Fruit fly (Drosophila melanogaster): ENCODE data around the gene Hsp27.

Hsp27 gene

dm6 chr3L:9426656-9427294 lies 42.9 kb downstream of the Hsp27 start, which contains the start of the genes Atat and Shc (continued):
- TF ChIP-seq gro (GFP tag; optimal IDR thresholded peaks at IDR 0.05) (peak; percentile 99), trh (GFP tag; optimal IDR thresholded peaks at IDR 0.05) (peak; percentile 99), CG7786 (GFP tag; optimal IDR thresholded peaks at IDR 0.05) (peak; percentile 100), kay (GFP tag; optimal IDR thresholded peaks at IDR 0.05) (peak; percentile 99), sqz (GFP tag; optimal IDR thresholded peaks at IDR 0.05) (peak; percentile 74), gcm (GFP tag; optimal IDR thresholded peaks at IDR 0.05) (peak; percentile 92), Side (GFP tag; optimal IDR thresholded peaks at IDR 0.05) (peak; percentile 99), Asciz (GFP tag; optimal IDR thresholded peaks at IDR 0.05) (peak; percentile 92), tap (tag; optimal IDR thresholded peaks at IDR 0.05) (peak; percentile 95), Vsx1 (GFP tag; optimal IDR thresholded peaks at IDR 0.05) (peak; percentile 92), prd (optimal IDR thresholded peaks at IDR 0.05) (no peak), prd (GFP tag; IDR thresholded peaks at IDR 0.05) (peak; percentile 100), CG2889 (GFP tag; IDR thresholded peaks at IDR 0.05) (peak; percentile 100), CG17328 (GFP tag; IDR thresholded peaks at IDR 0.05) (peak; percentile 99), sob (GFP tag; IDR thresholded peaks at IDR 0.05) (peak; percentile 100), aop (GFP tag; IDR thresholded peaks at IDR 0.05) (peak; percentile 98), gem (tag; optimal IDR thresholded peaks at IDR 0.05) (peak; percentile 99), CG5180 (GFP tag; optimal IDR thresholded peaks at IDR 0.05) (peak; percentile 83), CG3847 (GFP tag; IDR thresholded peaks at IDR 0.05) (peak; percentile 100), jumu (GFP tag; optimal IDR thresholded peaks at IDR 0.05) (peak; percentile 100), grau (tag; optimal IDR thresholded peaks at IDR 0.05) (peak; percentile 98), shn (GFP tag; optimal IDR thresholded peaks at IDR 0.05) (peak; percentile 100), CG9876 (GFP tag; optimal IDR thresholded peaks at IDR 0.05) (peak; percentile 100), CG16779 (GFP tag; IDR thresholded peaks at IDR 0.05) (peak; percentile 98), danr (GFP tag; IDR thresholded peaks at IDR 0.05) (peak; percentile 99), jigr1 (GFP tag; IDR thresholded peaks at IDR 0.05) (peak; percentile 100), Sry-β (GFP tag; optimal IDR thresholded peaks at IDR 0.05) (peak; percentile 61), CG18262 (tag; optimal IDR thresholded peaks at IDR 0.05) (peak; percentile 96), crp (GFP tag; optimal IDR thresholded peaks at IDR 0.05) (peak in 1 of 2 experiments; percentile 77), D (optimal IDR thresholded peaks at IDR 0.05) (no peak), D (GFP tag; optimal IDR thresholded peaks at IDR 0.05) (peak; percentile 97), Meics (GFP tag; optimal IDR thresholded peaks at IDR 0.05) (peak; percentile 99), CrebB (tag; optimal IDR thresholded peaks at IDR 0.05) (peak; percentile 97), ERR (GFP tag; optimal IDR thresholded peaks at IDR 0.05) (peak; percentile 99), Dip2 (GFP tag; IDR thresholded peaks at IDR 0.05) (peak; percentile 83), tin (GFP tag; optimal IDR thresholded peaks at IDR 0.05) (peak; percentile 100), nerfin-2 (GFP tag; IDR thresholded peaks at IDR 0.05; ENCODE audit: partially characterized antibody) (peak; percentile 77), CTCF (GFP tag; optimal IDR thresholded peaks at IDR 0.05) (peak; percentile 62), tna (GFP tag; IDR thresholded peaks at IDR 0.05; ENCODE audit: partially characterized antibody) (peak; percentile 80; the same call in 1 of the 2 replicates), CG31388 (GFP tag; optimal IDR thresholded peaks at IDR 0.05) (peak; percentile 98), Sry-δ (GFP tag; optimal IDR thresholded peaks at IDR 0.05) (peak; percentile 100), Bteb2 (GFP tag; optimal IDR thresholded peaks at IDR 0.05) (peak; percentile 99), CG11456 (GFP tag; IDR thresholded peaks at IDR 0.05) (peak; percentile 100), CG10274 (GFP tag; optimal IDR thresholded peaks at IDR 0.05) (peak; percentile 95), CG17385 (GFP tag; optimal IDR thresholded peaks at IDR 0.05) (peak; percentile 95), CG9437 (GFP tag; optimal IDR thresholded peaks at IDR 0.05) (peak; percentile 77), CG1024 (GFP tag; IDR thresholded peaks at IDR 0.05) (peak; percentile 96), CG1233 (GFP tag; optimal IDR thresholded peaks at IDR 0.05) (peak; percentile 98), CG15696 (tag; optimal IDR thresholded peaks at IDR 0.05) (peak; percentile 99), TFAM (GFP tag; optimal IDR thresholded peaks at IDR 0.05) (peak; percentile 89), CG13123 (GFP tag; optimal IDR thresholded peaks at IDR 0.05) (peak; percentile 99)
